Worm (Caenorhabditis elegans) whole organism, young adult: Measurements from ENCODE around the gene gfat-2.
A peak's percentile ranks its signal among the peaks of the same experiment; 100 is the strongest.
"Not testable (repeated sequence)": the region's sequence is repeated elsewhere in the genome, so short reads cannot be mapped to it uniquely, and the experiment has no call there.

Experiments
- B0336.3 ChIP-seq: fragments of 200-800 bp; sonication (Bioruptor generic); IDR thresholded peaks from 2 replicates; pipeline ENCODE4 v1.3.6; 2022; ENCODE audit warnings: missing genetic modification characterization, missing compliant biosample characterization
- D2030.7 ChIP-seq: fragments of 200-800 bp; sonication (Bioruptor generic); IDR thresholded peaks from 2 replicates; pipeline ENCODE4 v1.3.6; 2022; ENCODE audit warnings: missing genetic modification reagents, missing genetic modification characterization, missing compliant biosample characterization
- F33H1.4 ChIP-seq: fragments of 200-800 bp; sonication (Bioruptor generic); IDR thresholded peaks from 2 replicates; pipeline ENCODE4 v1.3.6; 2022; ENCODE audit warnings: missing genetic modification reagents, missing genetic modification characterization, missing compliant biosample characterization
- F39B2.1 ChIP-seq: fragments of 200-800 bp; sonication (Bioruptor generic); IDR thresholded peaks from 2 replicates; pipeline ENCODE4 v1.3.6; 2022; ENCODE audit warnings: missing genetic modification reagents, missing genetic modification characterization, missing compliant biosample characterization
- K12H6.12 ChIP-seq: fragments of 200-800 bp; sonication (Bioruptor generic); optimal IDR thresholded peaks from 2 replicates; lab custom pipeline; 2018; ENCODE audit warnings: mild to moderate bottlenecking, missing genetic modification characterization, missing compliant biosample characterization
- Y53F4B.3 ChIP-seq: fragments of 200-800 bp; sonication (Bioruptor generic); IDR thresholded peaks from 2 replicates; pipeline ENCODE4 v1.3.6; 2022; ENCODE audit warnings: missing genetic modification reagents, missing genetic modification characterization, missing compliant biosample characterization
- Y53G8AR.9 ChIP-seq: fragments of 200-800 bp; sonication (Bioruptor generic); conservative IDR thresholded peaks from 2 replicates; pipeline ENCODE4 v1.3.6; 2022; ENCODE audit warnings: missing genetic modification reagents, missing genetic modification characterization, missing compliant biosample characterization
- Y79H2A.3 ChIP-seq: fragments of 200-800 bp; sonication (Bioruptor generic); conservative IDR thresholded peaks from 2 replicates; pipeline ENCODE4 v1.3.6; 2022; ENCODE audit warnings: missing genetic modification reagents, missing genetic modification characterization, missing compliant biosample characterization
- Y95B8A.8 ChIP-seq: fragments of 200-800 bp; sonication (Bioruptor generic); IDR thresholded peaks from 2 replicates; pipeline ENCODE4 v1.3.6; 2022; ENCODE audit warnings: missing genetic modification reagents, missing genetic modification characterization, missing compliant biosample characterization
- ama-1 ChIP-seq, 3 experiments: fragments of 150-350 bp in 1 of 3; sonication (generic microtip) in 2 of 3; optimal IDR thresholded peaks; 2 replicates each; lab custom pipeline; 2014 to 2018; ENCODE audit warnings: missing biosample characterization in 2 of 3, missing genetic modification characterization in 2 of 3, missing genetic modification reagents in 2 of 3
- aptf-2 ChIP-seq: fragments of 200-800 bp; sonication (Bioruptor generic); conservative IDR thresholded peaks from 2 replicates; pipeline ENCODE4 v1.3.6; 2022; ENCODE audit warnings: missing genetic modification reagents, missing genetic modification characterization, missing compliant biosample characterization
- attf-6 ChIP-seq: fragments of 200-800 bp; sonication (Bioruptor generic); IDR thresholded peaks from 2 replicates; pipeline ENCODE4 v1.3.6; 2022; ENCODE audit warnings: missing genetic modification reagents, missing genetic modification characterization, missing compliant biosample characterization
- cebp-1 ChIP-seq, 2 experiments: fragments of 200-800 bp in 1 of 2; sonication (Bioruptor generic) in 1 of 2; sonication (generic microtip) in 1 of 2; IDR thresholded peaks in 1 of 2; optimal IDR thresholded peaks in 1 of 2; 2 replicates each; pipeline versions ENCODE4 v1.3.6 to Lab custom; 2017 to 2022; ENCODE audit warnings: missing compliant biosample characterization in 2 of 2, missing genetic modification characterization in 2 of 2, mild to moderate bottlenecking in 1 of 2, missing genetic modification reagents in 1 of 2, moderate library complexity in 1 of 2
- cebp-2 ChIP-seq: fragments of 200-800 bp; sonication (Bioruptor generic); IDR thresholded peaks from 2 replicates; pipeline ENCODE4 v1.3.6; 2022; ENCODE audit warnings: missing genetic modification characterization, missing compliant biosample characterization
- ceh-100 ChIP-seq: fragments of 200-800 bp; sonication (Bioruptor generic); IDR thresholded peaks from 2 replicates; pipeline ENCODE4 v1.3.6; 2022; ENCODE audit warnings: missing genetic modification reagents, missing genetic modification characterization, missing compliant biosample characterization
- ceh-58 ChIP-seq: fragments of 200-800 bp; sonication (Bioruptor generic); IDR thresholded peaks from 2 replicates; pipeline ENCODE4 v1.3.6; 2022; ENCODE audit warnings: missing genetic modification characterization, missing compliant biosample characterization
- chd-7 ChIP-seq: sonication (generic microtip); optimal IDR thresholded peaks from 2 replicates; lab custom pipeline; 2016; ENCODE audit warnings: mild to moderate bottlenecking, missing genetic modification characterization, moderate library complexity, missing compliant biosample characterization
- dox-1 ChIP-seq: fragments of 200-800 bp; sonication (Bioruptor generic); IDR thresholded peaks from 2 replicates; pipeline ENCODE4 v1.3.6; 2022; ENCODE audit warnings: missing genetic modification reagents, missing genetic modification characterization, missing compliant biosample characterization
- ekl-4 ChIP-seq: fragments of 200-800 bp; sonication (Bioruptor generic); IDR thresholded peaks from 2 replicates; pipeline ENCODE4 v1.3.6; 2022; ENCODE audit warnings: missing genetic modification reagents, missing genetic modification characterization, missing compliant biosample characterization
- hmg-20 ChIP-seq: fragments of 200-800 bp; sonication (Bioruptor generic); IDR thresholded peaks from 2 replicates; pipeline ENCODE4 v1.3.6; 2022; ENCODE audit warnings: missing genetic modification reagents, missing genetic modification characterization, missing compliant biosample characterization
- hrde-1 ChIP-seq: sonication (generic microtip); optimal IDR thresholded peaks from 2 replicates; lab custom pipeline; 2016; ENCODE audit warnings: missing genetic modification characterization, mild to moderate bottlenecking, missing compliant biosample characterization, moderate library complexity, missing genotype, missing genetic modification reagents, borderline replicate concordance
- hsf-1 ChIP-seq: fragments of 200-800 bp; sonication (Bioruptor generic); IDR thresholded peaks from 2 replicates; pipeline ENCODE4 v1.3.6; 2022; ENCODE audit warnings: missing genetic modification reagents, missing genetic modification characterization, missing compliant biosample characterization
- lin-26 ChIP-seq: fragments of 200-800 bp; sonication (Bioruptor generic); IDR thresholded peaks from 2 replicates; pipeline ENCODE4 v1.3.6; 2022; ENCODE audit warnings: missing genetic modification reagents, missing genetic modification characterization, missing compliant biosample characterization
- lin-54 ChIP-seq: fragments of 200-800 bp; sonication (Bioruptor generic); optimal IDR thresholded peaks from 2 replicates; lab custom pipeline; 2018; ENCODE audit warnings: mild to moderate bottlenecking, missing genetic modification characterization, missing compliant biosample characterization
- lsl-1 ChIP-seq: fragments of 200-800 bp; sonication (Bioruptor generic); optimal IDR thresholded peaks from 2 replicates; lab custom pipeline; 2018; ENCODE audit warnings: mild to moderate bottlenecking, missing genetic modification characterization, moderate library complexity, missing compliant biosample characterization
- lsy-27 ChIP-seq: sonication (generic microtip); optimal IDR thresholded peaks from 2 replicates; lab custom pipeline; 2017; ENCODE audit warnings: missing genetic modification characterization, mild to moderate bottlenecking, missing compliant biosample characterization, antibody characterized with exemption, missing genotype, borderline replicate concordance; ENCODE audit not compliant: insufficient read depth
- madf-6 ChIP-seq: fragments of 200-800 bp; sonication (Bioruptor generic); IDR thresholded peaks from 2 replicates; pipeline ENCODE4 v1.3.6; 2022; ENCODE audit warnings: missing genetic modification reagents, missing genetic modification characterization, missing compliant biosample characterization
- madf-8 ChIP-seq: fragments of 200-800 bp; sonication (Bioruptor generic); conservative IDR thresholded peaks from 2 replicates; pipeline ENCODE4 v1.3.6; 2022; ENCODE audit warnings: missing genetic modification reagents, missing genetic modification characterization, missing compliant biosample characterization
- mcd-1 ChIP-seq: fragments of 200-800 bp; sonication (Bioruptor generic); IDR thresholded peaks from 2 replicates; pipeline ENCODE4 v1.3.6; 2022; ENCODE audit warnings: missing genetic modification reagents, missing genetic modification characterization, missing compliant biosample characterization
- mxl-1 ChIP-seq: sonication (generic microtip); optimal IDR thresholded peaks from 2 replicates; lab custom pipeline; 2016; ENCODE audit warnings: missing genetic modification characterization, missing compliant biosample characterization
- nfya-2 ChIP-seq: fragments of 200-800 bp; sonication (Bioruptor generic); IDR thresholded peaks from 2 replicates; pipeline ENCODE4 v1.3.6; 2022; ENCODE audit warnings: missing genetic modification reagents, missing genetic modification characterization, missing compliant biosample characterization
- pbrm-1 ChIP-seq: fragments of 200-800 bp; sonication (Bioruptor generic); IDR thresholded peaks from 2 replicates; pipeline ENCODE4 v1.3.6; 2022; ENCODE audit warnings: missing genetic modification reagents, missing genetic modification characterization, missing compliant biosample characterization
- rec-8 ChIP-seq, 2 experiments: sonication (generic microtip); optimal IDR thresholded peaks; 2 replicates each; lab custom pipeline; 2016; ENCODE audit warnings: mild to moderate bottlenecking in 2 of 2, missing genetic modification characterization in 2 of 2, missing genetic modification reagents in 2 of 2, missing genotype in 2 of 2, missing biosample characterization in 1 of 2, missing compliant biosample characterization in 1 of 2, moderate library complexity in 1 of 2
- snpc-4 ChIP-seq, 5 experiments: fragments of 150-350 bp in 1 of 5; sonication (generic microtip) in 4 of 5; optimal IDR thresholded peaks; 2 replicates each; lab custom pipeline; 2014 to 2018; ENCODE audit warnings: missing genetic modification characterization in 5 of 5, missing biosample characterization in 3 of 5, antibody characterized with exemption in 2 of 5, mild to moderate bottlenecking in 2 of 5, missing compliant biosample characterization in 2 of 5, missing genotype in 2 of 5, moderate library complexity in 2 of 5, missing genetic modification reagents in 1 of 5
- xnd-1 ChIP-seq: sonication (generic microtip); optimal IDR thresholded peaks from 2 replicates; lab custom pipeline; 2016; ENCODE audit warnings: missing genotype, missing genetic modification reagents, missing genetic modification characterization, missing compliant biosample characterization

Gene gfat-2

ce11 chrIV:11403288-11403991 lies 6.6 kb upstream of the gfat-2 start, which contains the start of the genes memi-3 and cyp-31A2 (continued):
- TF ChIP-seq K12H6.12 (tag; lab: Kevin White, UChicago) (no peak), chd-7 (no peak), Y53F4B.3 (GFP tag; lab: Robert Waterston, UW) (no peak), mxl-1 (no peak), lin-54 (GFP tag; lab: Kevin White, UChicago) (peak; percentile 45), lsy-27 (no peak), rec-8 (tag; optimal IDR thresholded peaks at IDR 0.05; lab: Kevin White, UChicago) (no peak), xnd-1 (tag; lab: Kevin White, UChicago) (peak; percentile 80)

ce11 chrIV:11406127-11406526 lies 3.9 kb upstream of the gfat-2 start:
- TF ChIP-seq B0336.3 (GFP tag; lab: Robert Waterston, UW), result 0 out of 2 replicates have a peak, but pooled peaks have one; percentile 12
- TF ChIP-seq lin-26 (GFP tag; lab: Robert Waterston, UW), result peak; percentile 60
- TF ChIP-seq hsf-1 (GFP tag; lab: Robert Waterston, UW), result peak; percentile 12; the same call in 1 of the 2 replicates
- 0 out of 2 replicates have a peak, but pooled peaks have one; percentile 70 for TF ChIP-seq ceh-58 (GFP tag; lab: Robert Waterston, UW)
- not testable (repeated sequence) for TF ChIP-seq ama-1 (optimal IDR thresholded peaks at IDR 0.05; lab: Kevin White, UChicago); snpc-4 (GFP tag; optimal IDR thresholded peaks at IDR 0.05; lab: Kevin White, UChicago); cebp-1 (GFP tag; IDR thresholded peaks at IDR 0.05; lab: Robert Waterston, UW)
- TF ChIP-seq ama-1 (GFP tag; optimal IDR thresholded peaks at IDR 0.05; lab: Kevin White, UChicago), result peak in 1 of 2 experiments; percentile 36
- TF ChIP-seq snpc-4 (tag; optimal IDR thresholded peaks at IDR 0.05; lab: Kevin White, UChicago), result peak in 1 of 4 experiments; percentile 6
- 0 out of 2 replicates have a peak, but pooled peaks have one; percentile 53 for TF ChIP-seq Y53G8AR.9
- TF ChIP-seq F33H1.4, result peak; percentile 39
- 0 out of 2 replicates have a peak, but pooled peaks have one; percentile 18 for TF ChIP-seq Y79H2A.3 (GFP tag; lab: Robert Waterston, UW)
- TF ChIP-seq F39B2.1 (GFP tag; lab: Robert Waterston, UW), result peak; percentile 39; the same call in 1 of the 2 replicates
- peak; percentile 64 for TF ChIP-seq attf-6 (GFP tag; lab: Robert Waterston, UW)
- TF ChIP-seq pbrm-1 (GFP tag; lab: Robert Waterston, UW), result 0 out of 2 replicates have a peak, but pooled peaks have one; percentile 17
- TF ChIP-seq ekl-4, result peak; percentile 68
- peak; percentile 14; the same call in 1 of the 2 replicates for TF ChIP-seq madf-8 (GFP tag; lab: Robert Waterston, UW)
- TF ChIP-seq hrde-1 (tag; lab: Kevin White, UChicago), result peak; percentile 34
- TF ChIP-seq Y95B8A.8 (GFP tag; lab: Robert Waterston, UW), result peak; percentile 64; the same call in 1 of the 2 replicates
- peak; percentile 22 for TF ChIP-seq lin-54 (GFP tag; lab: Kevin White, UChicago)
- TF ChIP-seq D2030.7 (GFP tag; lab: Robert Waterston, UW), result peak; percentile 26
- TF ChIP-seq cebp-1 (tag; optimal IDR thresholded peaks at IDR 0.05; lab: Kevin White, UChicago), result peak; percentile 5
- TF ChIP-seq madf-6 (GFP tag; lab: Robert Waterston, UW), result peak; percentile 61

ce11 chrIV:11406744-11407690 lies 3.0 kb upstream of the gfat-2 start, which contains the start of the genes his-63 and his-64:
TSS of gene his-63 (minus strand) at chrIV:11406861.
TSS of gene his-64 (plus strand) at chrIV:11407116.
- TF ChIP-seq madf-8 (GFP tag; lab: Robert Waterston, UW) (peak; percentile 43), Y79H2A.3 (GFP tag; lab: Robert Waterston, UW) (peak; percentile 62; the same call in 1 of the 2 replicates), dox-1 (peak; percentile 90), B0336.3 (GFP tag; lab: Robert Waterston, UW) (peak; percentile 61; the same call in 1 of the 2 replicates), hrde-1 (tag; lab: Kevin White, UChicago) (peak; percentile 63), ceh-100 (GFP tag; lab: Robert Waterston, UW) (0 out of 2 replicates have a peak, but pooled peaks have one; percentile 26), F33H1.4 (peak; percentile 54), attf-6 (GFP tag; lab: Robert Waterston, UW) (peak; percentile 35; the same call in 1 of the 2 replicates), mcd-1 (0 out of 2 replicates have a peak, but pooled peaks have one; percentile 34), lsl-1 (GFP tag; lab: Kevin White, UChicago) (peak; percentile 25), Y53G8AR.9 (peak; percentile 66), D2030.7 (GFP tag; lab: Robert Waterston, UW) (peak; percentile 37), F39B2.1 (GFP tag; lab: Robert Waterston, UW) (peak; percentile 99), aptf-2 (peak; percentile 92), cebp-2 (GFP tag; lab: Robert Waterston, UW) (0 out of 2 replicates have a peak, but pooled peaks have one; percentile 28), ceh-58 (GFP tag; lab: Robert Waterston, UW) (peak; percentile 84; the same call in 1 of the 2 replicates), hsf-1 (GFP tag; lab: Robert Waterston, UW) (peak; percentile 61; the same call in 1 of the 2 replicates), hmg-20 (GFP tag; lab: Robert Waterston, UW) (0 out of 2 replicates have a peak, but pooled peaks have one; percentile 9), madf-6 (GFP tag; lab: Robert Waterston, UW) (peak; percentile 81), nfya-2 (GFP tag; lab: Robert Waterston, UW) (peak; percentile 82; the same call in 1 of the 2 replicates)
